Worm (Caenorhabditis elegans) whole organism, L4 larva: ENCODE data around the gene F09C12.2.
A peak's percentile ranks its signal among the peaks of the same experiment; 100 is the strongest.

ENCODE experiments used
- F37D6.2 ChIP-seq: sonication (generic microtip); optimal IDR thresholded peaks from 2 replicates; lab custom pipeline; 2016; ENCODE audit warnings: mild to moderate bottlenecking, missing genetic modification characterization, missing compliant biosample characterization
- F44E2.7 ChIP-seq: fragments of 200-800 bp; sonication (Bioruptor generic); IDR thresholded peaks from 2 replicates; pipeline ENCODE4 v2.1.2; 2022; ENCODE audit warnings: missing genetic modification characterization, missing compliant biosample characterization
- F49E8.2 ChIP-seq: sonication (generic microtip); optimal IDR thresholded peaks from 2 replicates; lab custom pipeline; 2016; ENCODE audit warnings: missing compliant biosample characterization, mild to moderate bottlenecking, missing genetic modification characterization, borderline replicate concordance
- R02D3.7 ChIP-seq: fragments of 150-350 bp; sonication (generic microtip); optimal IDR thresholded peaks from 3 replicates; lab custom pipeline; 2014; ENCODE audit warnings: missing biosample characterization, missing genetic modification characterization
- T20F7.1 ChIP-seq: fragments of 200-800 bp; sonication (Bioruptor generic); optimal IDR thresholded peaks from 2 replicates; lab custom pipeline; 2018; ENCODE audit warnings: mild to moderate bottlenecking, missing genetic modification characterization, missing compliant biosample characterization
- T26A8.4 ChIP-seq: fragments of 200-800 bp; sonication (Bioruptor generic); IDR thresholded peaks from 2 replicates; pipeline ENCODE4 v1.3.6; 2022; ENCODE audit warnings: missing genetic modification characterization, missing compliant biosample characterization
- Y48G9A.11 ChIP-seq: fragments of 200-800 bp; sonication (Bioruptor generic); IDR thresholded peaks from 2 replicates; pipeline ENCODE4 v1.3.6; 2022; ENCODE audit warnings: missing genetic modification reagents, missing genetic modification characterization, missing compliant biosample characterization
- ZK546.5 ChIP-seq, 2 experiments: sonication (generic microtip); optimal IDR thresholded peaks; 2 replicates each; lab custom pipeline; 2017; ENCODE audit warnings: missing biosample characterization in 2 of 2, missing genetic modification characterization in 2 of 2
- aha-1 ChIP-seq: fragments of 150-350 bp; peaks from one replicate; lab custom pipeline; 2014; ENCODE audit warnings: missing biosample characterization, missing genetic modification characterization
- ama-1 ChIP-seq: fragments of 150-350 bp; optimal IDR thresholded peaks from 2 replicates; lab custom pipeline; 2014; ENCODE audit warnings: inconsistent platforms, mixed read lengths
- ceh-20 ChIP-seq: fragments of 200-800 bp; sonication (Bioruptor generic); IDR thresholded peaks from 2 replicates; pipeline ENCODE4 v1.3.6; 2022; ENCODE audit warnings: missing genetic modification reagents, missing genetic modification characterization, missing compliant biosample characterization
- dmd-6 ChIP-seq: fragments of 200-800 bp; sonication (Bioruptor generic); IDR thresholded peaks from 2 replicates; pipeline ENCODE4 v1.3.6; 2022; ENCODE audit warnings: missing genetic modification reagents, missing genetic modification characterization, missing compliant biosample characterization
- dmd-9 ChIP-seq: fragments of 200-800 bp; sonication (Bioruptor generic); IDR thresholded peaks from 2 replicates; pipeline ENCODE4 v1.3.6; 2022; ENCODE audit warnings: missing genetic modification reagents, missing genetic modification characterization, missing compliant biosample characterization
- egl-43 ChIP-seq: fragments of 200-800 bp; sonication (Bioruptor generic); IDR thresholded peaks from 2 replicates; pipeline ENCODE4 v1.3.6; 2022; ENCODE audit warnings: missing genetic modification reagents, missing genetic modification characterization, missing compliant biosample characterization
- fos-1 ChIP-seq: fragments of 150-350 bp; optimal IDR thresholded peaks from 2 replicates; lab custom pipeline; 2014; ENCODE audit warnings: missing biosample characterization, missing genetic modification characterization
- gei-8 ChIP-seq: fragments of 200-800 bp; sonication (Bioruptor generic); optimal IDR thresholded peaks from 2 replicates; lab custom pipeline; 2018; ENCODE audit warnings: mild to moderate bottlenecking, missing genetic modification characterization, missing compliant biosample characterization
- hmg-1.1 ChIP-seq: fragments of 200-800 bp; sonication (Bioruptor generic); IDR thresholded peaks from 2 replicates; pipeline ENCODE4 v1.3.6; 2022; ENCODE audit warnings: missing genetic modification reagents, missing genetic modification characterization, missing compliant biosample characterization
- jun-1 ChIP-seq: fragments of 150-350 bp; optimal IDR thresholded peaks from 2 replicates; lab custom pipeline; 2014; ENCODE audit warnings: missing biosample characterization, missing genetic modification reagents, missing genetic modification characterization
- lir-3 ChIP-seq: sonication (generic microtip); optimal IDR thresholded peaks from 2 replicates; lab custom pipeline; 2016; ENCODE audit warnings: mild to moderate bottlenecking, missing genetic modification characterization, missing compliant biosample characterization
- madf-9 ChIP-seq: fragments of 200-800 bp; sonication (Bioruptor generic); conservative IDR thresholded peaks from 2 replicates; pipeline ENCODE4 v1.3.6; 2022; ENCODE audit warnings: missing genetic modification reagents, missing genetic modification characterization, missing compliant biosample characterization
- mdl-1 ChIP-seq, 2 experiments: fragments of 150-350 bp in 1 of 2; sonication (generic microtip) in 1 of 2; optimal IDR thresholded peaks; 2 replicates each; lab custom pipeline; 2014 to 2017; ENCODE audit warnings: missing biosample characterization in 2 of 2, missing genetic modification characterization in 2 of 2
- mes-2 ChIP-seq: sonication (generic microtip); optimal IDR thresholded peaks from 2 replicates; lab custom pipeline; 2016; ENCODE audit warnings: missing genotype, mild to moderate bottlenecking, missing genetic modification characterization, missing compliant biosample characterization; ENCODE audit not compliant: poor library complexity, severe bottlenecking
- mxl-3 ChIP-seq: fragments of 200-800 bp; sonication (Bioruptor generic); optimal IDR thresholded peaks from 2 replicates; lab custom pipeline; 2018; ENCODE audit warnings: mild to moderate bottlenecking, missing genetic modification characterization, missing compliant biosample characterization
- nhr-10 ChIP-seq: fragments of 150-350 bp; optimal IDR thresholded peaks from 2 replicates; lab custom pipeline; 2014; ENCODE audit warnings: missing biosample characterization, missing genetic modification characterization
- nhr-102 ChIP-seq: sonication (generic microtip); optimal IDR thresholded peaks from 2 replicates; lab custom pipeline; 2016; ENCODE audit warnings: mild to moderate bottlenecking, missing genetic modification characterization, moderate library complexity, missing compliant biosample characterization
- nhr-237 ChIP-seq: sonication (generic microtip); optimal IDR thresholded peaks from 2 replicates; lab custom pipeline; 2017; ENCODE audit warnings: missing biosample characterization, missing genetic modification characterization
- nhr-28 ChIP-seq: fragments of 150-350 bp; optimal IDR thresholded peaks from 2 replicates; lab custom pipeline; 2014; ENCODE audit warnings: missing biosample characterization, missing genetic modification characterization
- nhr-41 ChIP-seq: fragments of 200-800 bp; sonication (Bioruptor generic); IDR thresholded peaks from 2 replicates; pipeline ENCODE4 v1.3.6; 2022; ENCODE audit warnings: missing genetic modification reagents, missing genetic modification characterization, missing compliant biosample characterization
- nhr-48 ChIP-seq: sonication (generic microtip); optimal IDR thresholded peaks from 2 replicates; lab custom pipeline; 2016; ENCODE audit warnings: mild to moderate bottlenecking, missing genetic modification characterization, missing compliant biosample characterization
- nhr-6 ChIP-seq: fragments of 150-350 bp; optimal IDR thresholded peaks from 2 replicates; lab custom pipeline; 2014; ENCODE audit warnings: missing biosample characterization, missing genetic modification characterization
- nhr-76 ChIP-seq: fragments of 150-350 bp; optimal IDR thresholded peaks from 2 replicates; lab custom pipeline; 2014; ENCODE audit warnings: missing biosample characterization, missing genetic modification characterization
- pha-4 ChIP-seq, 2 experiments: fragments of 150-350 bp in 1 of 2; fragments of 200-800 bp in 1 of 2; sonication (Bioruptor generic) in 1 of 2; IDR thresholded peaks in 1 of 2; optimal IDR thresholded peaks in 1 of 2; 2 replicates each; pipeline versions ENCODE4 v1.3.6 to Lab custom; 2014 to 2022; ENCODE audit warnings: missing genetic modification characterization in 2 of 2, missing genetic modification reagents in 2 of 2, missing biosample characterization in 1 of 2, missing compliant biosample characterization in 1 of 2
- set-16 ChIP-seq: fragments of 200-800 bp; sonication (Bioruptor generic); IDR thresholded peaks from 2 replicates; pipeline ENCODE4 v1.3.6; 2022; ENCODE audit warnings: missing genetic modification reagents, missing genetic modification characterization, missing compliant biosample characterization
- skn-1 ChIP-seq: fragments of 150-350 bp; optimal IDR thresholded peaks from 2 replicates; lab custom pipeline; 2014; ENCODE audit warnings: missing biosample characterization, missing genetic modification characterization
- tra-1 ChIP-seq: fragments of 200-800 bp; sonication (Bioruptor generic); IDR thresholded peaks from 2 replicates; pipeline ENCODE4 v1.3.6; 2022; ENCODE audit warnings: missing genetic modification reagents, missing genetic modification characterization, missing compliant biosample characterization
- unc-62 ChIP-seq, 3 experiments: fragments of 150-350 bp in 1 of 3; sonication (generic microtip); optimal IDR thresholded peaks in 2 of 3; peaks in 1 of 3; 1 replicate in 1 of 3; 2 replicates in 2 of 3; lab custom pipeline; 2014 to 2017; ENCODE audit warnings: missing biosample characterization in 3 of 3, missing genetic modification characterization in 3 of 3, missing genetic modification reagents in 3 of 3, missing genotype in 1 of 3
- vab-7 ChIP-seq: fragments of 200-800 bp; sonication (Bioruptor generic); IDR thresholded peaks from 2 replicates; pipeline ENCODE4 v1.3.6; 2022; ENCODE audit warnings: missing genetic modification reagents, missing genetic modification characterization, missing compliant biosample characterization
- zag-1 ChIP-seq: fragments of 150-350 bp; optimal IDR thresholded peaks from 2 replicates; lab custom pipeline; 2014; ENCODE audit warnings: missing biosample characterization, missing genetic modification characterization
- zip-2 ChIP-seq: fragments of 150-350 bp; optimal IDR thresholded peaks from 2 replicates; lab custom pipeline; 2014; ENCODE audit warnings: missing biosample characterization, missing genetic modification characterization
- ztf-11 ChIP-seq: fragments of 150-350 bp; optimal IDR thresholded peaks from 2 replicates; lab custom pipeline; 2014; ENCODE audit warnings: missing biosample characterization, missing genetic modification characterization
- ztf-7 ChIP-seq: fragments of 150-350 bp; optimal IDR thresholded peaks from 2 replicates; lab custom pipeline; 2014; ENCODE audit warnings: missing biosample characterization, missing genetic modification characterization

Gene F09C12.2

ce11 chrII:5120612-5121011 lies 10.8 kb downstream of the F09C12.2 start:
- no peak for TF ChIP-seq dmd-9 (GFP tag; lab: Robert Waterston, UW)
- TF ChIP-seq F37D6.2: no peak
- no peak for TF ChIP-seq ztf-7 (tag; lab: Kevin White, UChicago)
- no peak for TF ChIP-seq tra-1 (GFP tag; lab: Robert Waterston, UW)
- TF ChIP-seq ceh-20 (GFP tag; lab: Robert Waterston, UW): peak; percentile 90; the same call in 1 of the 2 replicates

ce11 chrII:5130081-5130480 lies 20.3 kb downstream of the F09C12.2 start, which contains the start of gene lgc-56:
Gene lgc-56, plus strand, starts transcription at chrII:5130381.
- TF ChIP-seq unc-62 (GFP tag; optimal IDR thresholded peaks at IDR 0.05 in 1 of 2; lab: Kevin White, UChicago) (peak in 1 of 2 experiments; percentile 22), unc-62 (tag; optimal IDR thresholded peaks at IDR 0.05; lab: Kevin White, UChicago) (no peak), ama-1 (lab: Kevin White, UChicago) (no peak), nhr-237 (tag; lab: Kevin White, UChicago) (no peak), R02D3.7 (tag; lab: Kevin White, UChicago) (no peak), mes-2 (tag; lab: Kevin White, UChicago) (no peak)

- TF ChIP-seq unc-62 (GFP tag; optimal IDR thresholded peaks at IDR 0.05 in 1 of 2; lab: Kevin White, UChicago) (peak in 1 of 2 experiments; percentile 90), unc-62 (tag; optimal IDR thresholded peaks at IDR 0.05; lab: Kevin White, UChicago) (no peak), Y48G9A.11 (GFP tag; lab: Robert Waterston, UW) (no peak), mxl-3 (no peak)
These were observed 22.0 kb downstream of the F09C12.2 start for ce11 chrII:5131800-5132199.

- TF ChIP-seq aha-1 (tag; lab: Kevin White, UChicago): peak; percentile 59
- no peak for TF ChIP-seq vab-7 (GFP tag; lab: Robert Waterston, UW)
- TF ChIP-seq nhr-76 (tag; lab: Kevin White, UChicago): no peak
- no peak for TF ChIP-seq mdl-1 (tag; optimal IDR thresholded peaks at IDR 0.05; lab: Kevin White, UChicago)
- no peak for TF ChIP-seq nhr-28 (tag; lab: Kevin White, UChicago)
- no peak for TF ChIP-seq mes-2 (tag; lab: Kevin White, UChicago)
- TF ChIP-seq zag-1 (tag; lab: Kevin White, UChicago): no peak
These were observed 26.5 kb downstream of the F09C12.2 start, which contains the start of gene F58A6.2 for ce11 chrII:5136296-5136767. Gene F58A6.2, plus strand, starts transcription at chrII:5136717.

- TF ChIP-seq F49E8.2 (no peak), unc-62 (GFP tag; optimal IDR thresholded peaks at IDR 0.05 in 1 of 2; lab: Kevin White, UChicago) (no peak), unc-62 (tag; optimal IDR thresholded peaks at IDR 0.05; lab: Kevin White, UChicago) (no peak), ceh-20 (GFP tag; lab: Robert Waterston, UW) (no peak), hmg-1.1 (GFP tag; lab: Robert Waterston, UW) (no peak), fos-1 (tag; lab: Kevin White, UChicago) (no peak), dmd-6 (GFP tag; lab: Robert Waterston, UW) (peak; percentile 64; the same call in 1 of the 2 replicates), nhr-102 (no peak), set-16 (GFP tag; lab: Robert Waterston, UW) (no peak), ztf-11 (tag; lab: Kevin White, UChicago) (no peak), madf-9 (no peak), zip-2 (tag; lab: Kevin White, UChicago) (no peak), nhr-41 (GFP tag; lab: Robert Waterston, UW) (no peak), lir-3 (no peak), ZK546.5 (tag; optimal IDR thresholded peaks at IDR 0.05; lab: Kevin White, UChicago) (no peak), nhr-10 (no peak), egl-43 (GFP tag; lab: Robert Waterston, UW) (no peak), F44E2.7 (GFP tag; lab: Robert Waterston, UW) (no peak), pha-4 (GFP tag; IDR thresholded peaks at IDR 0.05; lab: Robert Waterston, UW) (no peak), pha-4 (tag; optimal IDR thresholded peaks at IDR 0.05; lab: Kevin White, UChicago) (no peak), T26A8.4 (GFP tag; lab: Robert Waterston, UW) (no peak), jun-1 (tag; lab: Kevin White, UChicago) (no peak), ama-1 (lab: Kevin White, UChicago) (no peak), gei-8 (GFP tag; lab: Kevin White, UChicago) (no peak), nhr-28 (tag; lab: Kevin White, UChicago) (peak; percentile 97), nhr-48 (tag; lab: Kevin White, UChicago) (peak; percentile 42), T20F7.1 (no peak), skn-1 (tag; lab: Kevin White, UChicago) (no peak), nhr-6 (no peak)
These were observed 32.2 kb downstream of the F09C12.2 start, which contains the start of gene nas-29 for ce11 chrII:5141945-5142514. Gene nas-29, minus strand, starts transcription at chrII:5142036.
